Worm (Caenorhabditis elegans) whole organism, L4 larva: ENCODE measurements around the gene hipr-1.

Experiments used
- lin-13 ChIP-seq: fragments of 150-350 bp; optimal IDR thresholded peaks from 2 replicates; lab custom pipeline; 2014; ENCODE audit warnings: missing biosample characterization, missing genetic modification reagents, missing genetic modification characterization
- mxl-2 ChIP-seq: fragments of 200-800 bp; sonication (Bioruptor generic); conservative IDR thresholded peaks from 2 replicates; pipeline ENCODE4 v1.3.6; 2022; ENCODE audit warnings: missing genetic modification reagents, missing genetic modification characterization, missing compliant biosample characterization
- snpc-4 ChIP-seq: fragments of 150-350 bp; optimal IDR thresholded peaks from 2 replicates; lab custom pipeline; 2014; ENCODE audit warnings: missing biosample characterization, missing genetic modification characterization

ce11 chrIII:8739786-8740185 lies 19.8 kb downstream of the hipr-1 start:
- TF ChIP-seq mxl-2 (GFP tag; lab: Robert Waterston, UW), result no peak
- TF ChIP-seq snpc-4 (tag; lab: Kevin White, UChicago), result no peak
- TF ChIP-seq lin-13, result no peak
